Worm (Caenorhabditis elegans): Measurements from ENCODE around the gene cdh-3.
"Not testable (repeated sequence)": the region's sequence is repeated elsewhere in the genome, so short reads cannot be mapped to it uniquely, and the experiment has no call there.

Gene cdh-3

ce11 chrIII:7775983-7776440, 21.8 kb upstream of the cdh-3 start, which contains the start of gene bath-15:
bath-15 (minus strand) TSS chrIII:7776033.
- no peak for TF ChIP-seq mdl-1 (tag; optimal IDR thresholded peaks at IDR 0.05)
- no peak for TF ChIP-seq nhr-77 (tag; optimal IDR thresholded peaks at IDR 0.05)
- no peak for TF ChIP-seq nhr-12 (tag; optimal IDR thresholded peaks at IDR 0.05)
- no peak for TF ChIP-seq gmeb-1 (tag; optimal IDR thresholded peaks at IDR 0.05)
- no peak for TF ChIP-seq ztf-1 (GFP tag; conservative IDR thresholded peaks at IDR 0.05)
- no peak for TF ChIP-seq ceh-16 (tag; optimal IDR thresholded peaks at IDR 0.05)
- no peak for TF ChIP-seq nhr-21 (tag; optimal IDR thresholded peaks at IDR 0.05)
- TF ChIP-seq nhr-10 (tag; optimal IDR thresholded peaks at IDR 0.05): no peak
- no peak for TF ChIP-seq C34F6.9 (tag; optimal IDR thresholded peaks at IDR 0.05)
- no peak for TF ChIP-seq elt-1 (tag; optimal IDR thresholded peaks at IDR 0.05)
- TF ChIP-seq unc-62 (GFP tag; optimal IDR thresholded peaks at IDR 0.05): no peak

- no peak for TF ChIP-seq lin-13 (GFP tag; optimal IDR thresholded peaks at IDR 0.05)
- TF ChIP-seq nhr-25 (tag; optimal IDR thresholded peaks at IDR 0.05): no peak
- TF ChIP-seq skn-1 (tag; optimal IDR thresholded peaks at IDR 0.05): no peak
- no peak for TF ChIP-seq peb-1 (tag; optimal IDR thresholded peaks at IDR 0.05)
- no peak for TF ChIP-seq sem-4 (tag; optimal IDR thresholded peaks at IDR 0.05)
- TF ChIP-seq elt-3 (tag; optimal IDR thresholded peaks at IDR 0.05): no peak
- TF ChIP-seq alr-1 (tag; optimal IDR thresholded peaks at IDR 0.05): no peak
- no peak for TF ChIP-seq snpc-4 (tag; optimal IDR thresholded peaks at IDR 0.05)
- TF ChIP-seq ceh-82 (tag; optimal IDR thresholded peaks at IDR 0.05): no peak
Measured at ce11 chrIII:7773791-7774190, 19.5 kb upstream of the cdh-3 start.

- no peak for TF ChIP-seq aly-2 (tag; optimal IDR thresholded peaks at IDR 0.05)
- no peak for TF ChIP-seq ama-1 (optimal IDR thresholded peaks at IDR 0.05)
- no peak for TF ChIP-seq nhr-6 (tag; optimal IDR thresholded peaks at IDR 0.05)
- no peak for TF ChIP-seq ztf-4 (tag; optimal IDR thresholded peaks at IDR 0.05)
- TF ChIP-seq egl-27 (tag; optimal IDR thresholded peaks at IDR 0.05): no peak
Measured at ce11 chrIII:7772901-7773300, 18.7 kb upstream of the cdh-3 start, which contains the start of the genes ZK686.6 and ZK686.1. ZK686.6 (minus strand) TSS chrIII:7773001. ZK686.1 (plus strand) TSS chrIII:7773134.

- peak; percentile 58 for TF ChIP-seq C34F6.9 (tag; optimal IDR thresholded peaks at IDR 0.05)
- peak; percentile 18 for TF ChIP-seq nhr-25 (tag; optimal IDR thresholded peaks at IDR 0.05)
- TF ChIP-seq sma-3 (GFP tag; optimal IDR thresholded peaks at IDR 0.05): peak; percentile 40
- peak; percentile 6 for TF ChIP-seq sma-9 (GFP tag; optimal IDR thresholded peaks at IDR 0.05)
- TF ChIP-seq sma-9 (tag; optimal IDR thresholded peaks at IDR 0.05): not testable (repeated sequence)
- TF ChIP-seq crh-2 (tag; optimal IDR thresholded peaks at IDR 0.05): peak; percentile 19
- TF ChIP-seq unc-55 (GFP tag; optimal IDR thresholded peaks at IDR 0.05): peak; percentile 64
- peak; percentile 84 for TF ChIP-seq mab-5 (tag; optimal IDR thresholded peaks at IDR 0.05)
- TF ChIP-seq lin-11 (tag; optimal IDR thresholded peaks at IDR 0.05): peak; percentile 5
- peak; percentile 13 for TF ChIP-seq blmp-1 (tag; optimal IDR thresholded peaks at IDR 0.05; ENCODE audit: insufficient read depth)
- peak; percentile 45 for TF ChIP-seq F13H6.1 (tag; optimal IDR thresholded peaks at IDR 0.05)
- peak; percentile 37 for TF ChIP-seq lin-13 (GFP tag; optimal IDR thresholded peaks at IDR 0.05)
- TF ChIP-seq lsy-2 (tag; optimal IDR thresholded peaks at IDR 0.05): peak; percentile 72 to 84
- peak; percentile 67 for TF ChIP-seq gmeb-1 (tag; optimal IDR thresholded peaks at IDR 0.05)
Measured at ce11 chrIII:7770986-7771385, 16.7 kb upstream of the cdh-3 start.

- TF ChIP-seq nhr-12 (tag; optimal IDR thresholded peaks at IDR 0.05) (no peak), lin-13 (GFP tag; optimal IDR thresholded peaks at IDR 0.05) (peak; percentile 12), unc-55 (GFP tag; optimal IDR thresholded peaks at IDR 0.05) (peak; percentile 38), crh-2 (tag; optimal IDR thresholded peaks at IDR 0.05) (peak; percentile 68), unc-39 (tag; optimal IDR thresholded peaks at IDR 0.05) (no peak), nhr-6 (tag; optimal IDR thresholded peaks at IDR 0.05) (no peak), ztf-4 (tag; optimal IDR thresholded peaks at IDR 0.05) (no peak), skn-1 (tag; optimal IDR thresholded peaks at IDR 0.05) (no peak), lsy-2 (tag; optimal IDR thresholded peaks at IDR 0.05) (peak; percentile 58 to 96), C34F6.9 (tag; optimal IDR thresholded peaks at IDR 0.05) (peak; percentile 45), fos-1 (tag; optimal IDR thresholded peaks at IDR 0.05) (no peak), Y55F3AM.14 (GFP tag; optimal IDR thresholded peaks at IDR 0.05) (no peak), nhr-237 (tag; optimal IDR thresholded peaks at IDR 0.05) (no peak), nhr-21 (tag; optimal IDR thresholded peaks at IDR 0.05) (no peak), ztf-11 (tag; optimal IDR thresholded peaks at IDR 0.05) (no peak), nhr-129 (tag; optimal IDR thresholded peaks at IDR 0.05) (peak; percentile 43), lin-39 (tag; optimal IDR thresholded peaks at IDR 0.05) (no peak), blmp-1 (tag; optimal IDR thresholded peaks at IDR 0.05; ENCODE audit: insufficient read depth) (no peak)
Measured at ce11 chrIII:7769965-7770364, 15.7 kb upstream of the cdh-3 start, which contains the start of gene snu-23. snu-23 (minus strand) TSS chrIII:7770120.

Measured in whole organism, L2 larva.